Fruit fly (Drosophila melanogaster) whole organism, embryonic: ENCODE measurements around the gene CG43638.

Experiments
- CG15479 ChIP-seq: fragments of 200-800 bp; sonication (Bioruptor generic); optimal IDR thresholded peaks from 3 replicates; lab custom pipeline; 2019; ENCODE audit warnings: missing biosample characterization, mild to moderate bottlenecking, missing genetic modification characterization, moderate library complexity
- HLH54F ChIP-seq: fragments of 200-800 bp; sonication (Bioruptor generic); optimal IDR thresholded peaks from 3 replicates; lab custom pipeline; 2016; ENCODE audit warnings: missing biosample characterization, missing genetic modification characterization
- Ssrp ChIP-seq: fragments of 200-800 bp; sonication (Bioruptor generic); optimal IDR thresholded peaks from 2 replicates; lab custom pipeline; 2018; ENCODE audit warnings: missing biosample characterization, mild to moderate bottlenecking, missing genetic modification characterization, moderate library complexity
- fd64A ChIP-seq: fragments of 200-800 bp; sonication (Bioruptor generic); optimal IDR thresholded peaks from 3 replicates; lab custom pipeline; 2018; ENCODE audit warnings: missing biosample characterization, mild to moderate bottlenecking, missing genetic modification characterization

DNA sequence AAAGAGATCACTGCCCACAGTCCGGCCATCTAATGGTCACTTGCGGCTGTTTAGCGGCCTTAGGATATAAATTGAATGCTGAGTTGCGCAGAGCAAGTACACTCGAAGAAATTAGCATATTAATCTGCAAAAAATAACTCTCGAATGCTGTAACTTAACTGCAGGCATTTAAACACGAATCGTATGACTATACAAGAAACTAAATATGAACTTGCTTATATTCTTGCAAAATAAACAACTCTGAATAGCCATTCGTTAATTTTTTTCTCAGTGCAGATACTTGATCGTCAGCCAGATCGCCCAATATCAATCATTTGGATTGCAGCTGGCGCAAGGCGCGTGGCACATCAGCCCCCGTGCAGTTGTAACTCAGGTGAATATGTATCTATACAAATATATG lies 28.7 kb downstream of the CG43638 start:
- TF ChIP-seq fd64A (GFP tag; lab: Kevin White, UChicago) (no peak), CG15479 (GFP tag; lab: Kevin White, UChicago) (no peak), HLH54F (no peak), Ssrp (tag; lab: Kevin White, UChicago) (no peak)
